Worm (Caenorhabditis elegans): Measurements from ENCODE around the gene flr-1.

- TF ChIP-seq nhr-28 (tag; optimal IDR thresholded peaks at IDR 0.05) (no peak), pha-4 (tag; optimal IDR thresholded peaks at IDR 0.05) (no peak), ceh-16 (tag; optimal IDR thresholded peaks at IDR 0.05) (no peak), snpc-4 (tag; optimal IDR thresholded peaks at IDR 0.05) (no peak), unc-62 (GFP tag; optimal IDR thresholded peaks at IDR 0.05) (no peak), zag-1 (tag; optimal IDR thresholded peaks at IDR 0.05) (no peak), fkh-10 (GFP tag; optimal IDR thresholded peaks at IDR 0.05) (no peak), nhr-77 (tag; optimal IDR thresholded peaks at IDR 0.05) (no peak), nhr-76 (tag; optimal IDR thresholded peaks at IDR 0.05) (no peak), ama-1 (optimal IDR thresholded peaks at IDR 0.05) (no peak), jun-1 (tag; optimal IDR thresholded peaks at IDR 0.05) (no peak), elt-2 (tag; optimal IDR thresholded peaks at IDR 0.05) (peak; percentile 47), nhr-11 (tag; optimal IDR thresholded peaks at IDR 0.05) (no peak)
Measured at ce11 chrX:13409543-13409942, 46.8 kb downstream of the flr-1 start, which contains the start of the genes cyp-13B1 and C29F7.1.

All from whole organism, L3 larva.